Fruit fly (Drosophila melanogaster): ENCODE data around the gene CG9981.
A peak's percentile ranks its signal among the peaks of the same experiment; 100 is the strongest.

The CG9981 gene

DNA sequence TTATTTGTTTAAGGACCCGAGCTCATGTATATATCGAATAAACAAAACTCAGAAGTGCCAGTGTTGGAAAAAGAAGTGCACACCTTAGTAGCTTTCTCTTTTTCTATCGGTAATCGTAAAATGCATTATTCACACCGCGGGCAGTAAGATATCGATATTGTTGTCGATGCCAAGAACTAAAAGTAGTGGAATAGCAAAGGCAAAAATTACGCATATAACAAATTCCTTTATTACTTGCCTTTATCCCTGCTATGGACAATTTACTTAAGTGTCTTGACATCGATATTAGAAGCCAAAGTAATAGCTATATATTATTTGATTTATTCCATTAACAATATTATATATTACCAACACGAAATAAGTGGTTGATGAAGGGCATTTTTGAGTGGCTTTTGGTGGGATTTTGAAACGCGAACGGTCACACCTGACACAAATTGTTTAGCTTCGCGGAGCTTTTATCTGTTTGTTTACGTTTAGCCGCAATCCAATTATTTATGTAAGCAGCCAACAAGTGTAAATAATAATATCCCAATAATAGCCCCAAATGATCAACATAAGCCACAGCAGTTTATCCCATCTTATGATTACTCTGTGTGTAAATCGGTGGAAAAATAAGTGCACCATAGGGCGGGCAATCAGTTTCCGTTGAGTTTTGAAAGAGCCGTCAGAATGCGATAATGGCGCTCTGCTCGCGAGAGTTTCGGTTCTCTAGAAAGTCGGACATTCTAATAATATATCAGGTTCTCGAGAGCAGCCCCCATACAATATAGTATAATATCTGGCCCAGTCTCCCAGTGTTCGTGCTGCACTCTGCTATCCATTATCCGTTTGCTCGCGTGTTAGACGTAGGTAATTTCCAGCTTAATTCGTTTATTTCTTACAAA, 19.8 kb downstream of the CG9981 start, which contains the start of the genes CG9992 and CG4239 (continued):
- no peak for TF ChIP-seq TFAM (GFP tag; optimal IDR thresholded peaks at IDR 0.05)
- peak; percentile 29; the same call in 1 of the 2 replicates for TF ChIP-seq CG6689 (GFP tag; IDR thresholded peaks at IDR 0.05)
- TF ChIP-seq Lim3 (GFP tag; IDR thresholded peaks at IDR 0.05) = no peak
- peak; percentile 40; the same call in 1 of the 3 replicates for TF ChIP-seq Aef1 (GFP tag; IDR thresholded peaks at IDR 0.05)
- no peak for TF ChIP-seq CG17912 (GFP tag; optimal IDR thresholded peaks at IDR 0.05)
- TF ChIP-seq CG17186 (GFP tag; optimal IDR thresholded peaks at IDR 0.05) = no peak
- TF ChIP-seq CG7372 (GFP tag; IDR thresholded peaks at IDR 0.05) = 0 out of 2 replicates have a peak, but pooled peaks have one; percentile 23
- TF ChIP-seq CG11085 (GFP tag; IDR thresholded peaks at IDR 0.05) = peak; percentile 62; the same call in 1 of the 2 replicates
- peak in 1 of 2 experiments; percentile 7 for TF ChIP-seq crp (GFP tag; optimal IDR thresholded peaks at IDR 0.05)
- TF ChIP-seq CG2875 (GFP tag; optimal IDR thresholded peaks at IDR 0.05) = no peak
- no peak for TF ChIP-seq CG16779 (GFP tag; IDR thresholded peaks at IDR 0.05)
- TF ChIP-seq CG10274 (GFP tag; optimal IDR thresholded peaks at IDR 0.05) = no peak
- TF ChIP-seq grau (tag; optimal IDR thresholded peaks at IDR 0.05) = peak; percentile 77
- peak; percentile 26 for TF ChIP-seq Deaf1 (tag; optimal IDR thresholded peaks at IDR 0.05)
- peak in 1 of 2 experiments; percentile 52 for TF ChIP-seq Trl (optimal IDR thresholded peaks at IDR 0.05)
- TF ChIP-seq Trl (GFP tag; optimal IDR thresholded peaks at IDR 0.05) = peak; percentile 1
- no peak for TF ChIP-seq CG5180 (GFP tag; optimal IDR thresholded peaks at IDR 0.05)
- TF ChIP-seq CG12391 (tag; optimal IDR thresholded peaks at IDR 0.05) = peak; percentile 67
- TF ChIP-seq nerfin-1 (tag; optimal IDR thresholded peaks at IDR 0.05) = peak; percentile 29
- no peak for TF ChIP-seq CG15514 (GFP tag; optimal IDR thresholded peaks at IDR 0.05)
- TF ChIP-seq CG2202 (tag; optimal IDR thresholded peaks at IDR 0.05) = no peak
- peak; percentile 89 for TF ChIP-seq row (GFP tag; IDR thresholded peaks at IDR 0.05)
- TF ChIP-seq chn (GFP tag; optimal IDR thresholded peaks at IDR 0.05) = peak; percentile 39
- TF ChIP-seq CG15269 (tag; optimal IDR thresholded peaks at IDR 0.05) = peak; percentile 69
- TF ChIP-seq Poxn (GFP tag; IDR thresholded peaks at IDR 0.05) = 0 out of 2 replicates have a peak, but pooled peaks have one; percentile 25
- TF ChIP-seq CG4854 (GFP tag; optimal IDR thresholded peaks at IDR 0.05) = no peak
- no peak for TF ChIP-seq CG12744 (GFP tag; optimal IDR thresholded peaks at IDR 0.05)
- TF ChIP-seq pzg (GFP tag; optimal IDR thresholded peaks at IDR 0.05) = peak; percentile 60
- no peak for TF ChIP-seq D (optimal IDR thresholded peaks at IDR 0.05)
- TF ChIP-seq D (GFP tag; optimal IDR thresholded peaks at IDR 0.05) = peak; percentile 52
- TF ChIP-seq CG11247 (GFP tag; IDR thresholded peaks at IDR 0.05) = peak; percentile 24; the same call in 1 of the 2 replicates
- TF ChIP-seq Mad (GFP tag; optimal IDR thresholded peaks at IDR 0.05) = peak; percentile 11
- peak; percentile 70; the same call in 1 of the 3 replicates for TF ChIP-seq CG11456 (GFP tag; IDR thresholded peaks at IDR 0.05)
- no peak for TF ChIP-seq nom (GFP tag; optimal IDR thresholded peaks at IDR 0.05)
- TF ChIP-seq inv (GFP tag; IDR thresholded peaks at IDR 0.05; ENCODE audit: partially characterized antibody) = 0 out of 2 replicates have a peak, but pooled peaks have one; percentile 42
- peak; percentile 7 for TF ChIP-seq pum (GFP tag; optimal IDR thresholded peaks at IDR 0.05)
- peak; percentile 20 for TF ChIP-seq CG17568 (GFP tag; optimal IDR thresholded peaks at IDR 0.05)
- TF ChIP-seq CG1024 (GFP tag; IDR thresholded peaks at IDR 0.05) = peak; percentile 29; the same call in 1 of the 2 replicates
- TF ChIP-seq Usf (GFP tag; optimal IDR thresholded peaks at IDR 0.05) = peak; percentile 55
- TF ChIP-seq ase (GFP tag; IDR thresholded peaks at IDR 0.05) = no peak
- TF ChIP-seq Rx (GFP tag; IDR thresholded peaks at IDR 0.05) = no peak
- TF ChIP-seq CG34224 (GFP tag; IDR thresholded peaks at IDR 0.05; ENCODE audit: partially characterized antibody) = no peak
- peak; percentile 29 for TF ChIP-seq ATbp (GFP tag; optimal IDR thresholded peaks at IDR 0.05)
- peak; percentile 49 for TF ChIP-seq unc-4 (GFP tag; IDR thresholded peaks at IDR 0.05; ENCODE audit: partially characterized antibody)
- TF ChIP-seq trem (tag; optimal IDR thresholded peaks at IDR 0.05) = peak; percentile 56
- TF ChIP-seq CG34422 (GFP tag; IDR thresholded peaks at IDR 0.05) = peak; percentile 50; the same call in 1 of the 3 replicates
- TF ChIP-seq CG2120 (GFP tag; optimal IDR thresholded peaks at IDR 0.05) = peak; percentile 66
- TF ChIP-seq Ets97D (GFP tag; optimal IDR thresholded peaks at IDR 0.05) = peak; percentile 27
